Worm (Caenorhabditis elegans): ENCODE measurements around the gene C39F7.5.

The C39F7.5 gene

ce11 chrV:1313274-1313673 is 48.7 kb downstream of the C39F7.5 start:
- TF ChIP-seq hlh-26 (GFP tag; conservative IDR thresholded peaks at IDR 0.05) (no peak), ztf-22 (GFP tag; optimal IDR thresholded peaks at IDR 0.05) (no peak), ztf-26 (tag; optimal IDR thresholded peaks at IDR 0.05) (no peak), lsy-27 (tag; optimal IDR thresholded peaks at IDR 0.05; ENCODE audit: borderline replicate concordance, insufficient read depth) (no peak), sptf-2 (GFP tag; optimal IDR thresholded peaks at IDR 0.05) (no peak), nhr-90 (tag; optimal IDR thresholded peaks at IDR 0.05) (no peak), snpc-4 (GFP tag; optimal IDR thresholded peaks at IDR 0.05) (no peak), snpc-4 (tag; optimal IDR thresholded peaks at IDR 0.05) (no peak), hrde-1 (tag; optimal IDR thresholded peaks at IDR 0.05; ENCODE audit: borderline replicate concordance) (no peak), lin-26 (GFP tag; IDR thresholded peaks at IDR 0.05) (no peak)

DNA sequence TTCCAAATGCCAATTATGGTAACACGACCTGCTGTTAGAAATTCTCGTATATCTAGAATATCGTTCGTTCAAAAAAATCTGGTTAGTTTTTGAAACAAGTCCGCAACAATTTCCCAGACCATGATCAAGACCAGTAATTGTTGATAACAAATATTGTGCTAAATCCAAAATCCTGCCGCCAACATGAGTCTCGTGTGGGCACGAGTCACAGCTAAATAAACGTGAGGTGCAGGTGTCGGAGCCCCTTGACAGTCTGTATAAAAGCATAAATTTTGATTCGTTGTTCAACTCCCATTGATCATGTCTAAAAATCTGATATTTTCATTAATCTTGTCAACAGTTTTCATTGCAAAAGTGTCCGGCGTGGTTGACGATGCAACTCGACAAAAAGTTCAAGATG is 50.2 kb downstream of the C39F7.5 start, which contains the start of gene F16B3.2:
TSS of gene F16B3.2 (plus strand) at position 301 of the 400 bp plus-strand sequence.
- TF ChIP-seq snpc-4 (GFP tag; optimal IDR thresholded peaks at IDR 0.05) (no peak), snpc-4 (tag; optimal IDR thresholded peaks at IDR 0.05) (no peak), nfyb-1 (GFP tag; IDR thresholded peaks at IDR 0.05) (no peak), hlh-26 (GFP tag; conservative IDR thresholded peaks at IDR 0.05) (no peak), ceh-79 (tag; optimal IDR thresholded peaks at IDR 0.05) (no peak), ccch-3 (GFP tag; optimal IDR thresholded peaks at IDR 0.05) (no peak), mxl-1 (tag; optimal IDR thresholded peaks at IDR 0.05) (no peak), ceh-100 (GFP tag; IDR thresholded peaks at IDR 0.05) (no peak), zfh-2 (GFP tag; conservative IDR thresholded peaks at IDR 0.05) (no peak), mel-28 (tag; optimal IDR thresholded peaks at IDR 0.05; ENCODE audit: borderline replicate concordance) (no peak), ztf-3 (GFP tag; optimal IDR thresholded peaks at IDR 0.05) (no peak), hmg-20 (GFP tag; IDR thresholded peaks at IDR 0.05) (no peak), F52B5.7 (tag; optimal IDR thresholded peaks at IDR 0.05) (no peak), B0261.1 (tag; optimal IDR thresholded peaks at IDR 0.05) (no peak), chd-7 (tag; optimal IDR thresholded peaks at IDR 0.05) (no peak), nhr-179 (tag; optimal IDR thresholded peaks at IDR 0.05) (no peak), unc-130 (GFP tag; optimal IDR thresholded peaks at IDR 0.05) (no peak), nhr-27 (tag; optimal IDR thresholded peaks at IDR 0.05) (no peak), egl-44 (GFP tag; IDR thresholded peaks at IDR 0.05) (no peak), aptf-2 (GFP tag; conservative IDR thresholded peaks at IDR 0.05) (no peak)

ce11 chrV:1317869-1318354 is 53.3 kb downstream of the C39F7.5 start, which contains the start of gene F16B3.3:
Gene F16B3.3, minus strand, starts transcription at chrV:1317919.
- TF ChIP-seq rec-8 (tag; optimal IDR thresholded peaks at IDR 0.05) (no peak), madf-10 (tag; optimal IDR thresholded peaks at IDR 0.05) (no peak), nhr-120 (GFP tag; IDR thresholded peaks at IDR 0.05) (no peak), pbrm-1 (GFP tag; IDR thresholded peaks at IDR 0.05) (no peak), lag-1 (GFP tag; IDR thresholded peaks at IDR 0.05) (no peak), lir-1 (GFP tag; conservative IDR thresholded peaks at IDR 0.05) (no peak), attf-5 (GFP tag; optimal IDR thresholded peaks at IDR 0.05) (no peak), B0261.1 (tag; optimal IDR thresholded peaks at IDR 0.05) (no peak), ekl-4 (GFP tag; IDR thresholded peaks at IDR 0.05) (no peak), mes-4 (tag; optimal IDR thresholded peaks at IDR 0.05) (no peak), Y53F4B.3 (GFP tag; IDR thresholded peaks at IDR 0.05) (no peak), nfya-1 (tag; optimal IDR thresholded peaks at IDR 0.05; ENCODE audit: borderline replicate concordance, insufficient read depth) (no peak), egl-18 (GFP tag; IDR thresholded peaks at IDR 0.05) (no peak), unc-62 (GFP tag; optimal IDR thresholded peaks at IDR 0.05) (no peak), nhr-27 (tag; optimal IDR thresholded peaks at IDR 0.05) (no peak), B0019.2 (GFP tag; conservative IDR thresholded peaks at IDR 0.05) (no peak), hmg-20 (GFP tag; IDR thresholded peaks at IDR 0.05) (no peak)
